Worm (Caenorhabditis elegans) whole organism, midembryonic: ENCODE data around the gene srz-66.

Source experiments
- cog-1 ChIP-seq: sonication (generic microtip); optimal IDR thresholded peaks from 2 replicates; lab custom pipeline; 2016; ENCODE audit warnings: missing genetic modification characterization, missing compliant biosample characterization
- flt-1 ChIP-seq: fragments of 200-800 bp; sonication (Bioruptor generic); IDR thresholded peaks from 2 replicates; pipeline ENCODE4 v1.3.6; 2022; ENCODE audit warnings: missing genetic modification characterization, missing compliant biosample characterization
- med-1 ChIP-seq: sonication (generic microtip); optimal IDR thresholded peaks from 2 replicates; lab custom pipeline; 2017; ENCODE audit warnings: missing genetic modification characterization, mild to moderate bottlenecking, missing compliant biosample characterization, antibody characterized with exemption, missing genetic modification reagents; ENCODE audit not compliant: insufficient read depth
- ref-1 ChIP-seq: fragments of 200-800 bp; sonication (Bioruptor generic); conservative IDR thresholded peaks from 2 replicates; pipeline ENCODE4 v1.3.6; 2022; ENCODE audit warnings: missing genetic modification reagents, missing genetic modification characterization, missing compliant biosample characterization
- tab-1 ChIP-seq: fragments of 200-800 bp; sonication (Bioruptor generic); IDR thresholded peaks from 2 replicates; pipeline ENCODE4 v1.3.6; 2022; ENCODE audit warnings: missing genetic modification characterization, missing compliant biosample characterization
- ztf-29 ChIP-seq: fragments of 200-800 bp; sonication (Bioruptor generic); IDR thresholded peaks from 2 replicates; pipeline ENCODE4 v1.3.6; 2022; ENCODE audit warnings: missing genetic modification reagents, missing genetic modification characterization, missing compliant biosample characterization

- no peak for TF ChIP-seq cog-1 (tag; lab: Kevin White, UChicago)
- TF ChIP-seq ztf-29 (GFP tag; lab: Robert Waterston, UW), result no peak
- TF ChIP-seq med-1 (GFP tag; lab: Kevin White, UChicago), result no peak
- no peak for TF ChIP-seq ref-1
- TF ChIP-seq tab-1 (GFP tag; lab: Robert Waterston, UW), result no peak
- no peak for TF ChIP-seq flt-1 (GFP tag; lab: Robert Waterston, UW)
These were observed 34.5 kb upstream of the srz-66 start, which contains the start of gene Y68A4A.10 for ce11 chrV:17201847-17202246.
